Worm (Caenorhabditis elegans) whole organism, L4 larva: Measurements from ENCODE around the gene Y43F4B.10.

Source experiments
- F44E2.7 ChIP-seq: fragments of 200-800 bp; sonication (Bioruptor generic); IDR thresholded peaks from 2 replicates; pipeline ENCODE4 v2.1.2; 2022; ENCODE audit warnings: missing genetic modification characterization, missing compliant biosample characterization
- ama-1 ChIP-seq: fragments of 150-350 bp; optimal IDR thresholded peaks from 2 replicates; lab custom pipeline; 2014; ENCODE audit warnings: inconsistent platforms, mixed read lengths
- attf-4 ChIP-seq: sonication (generic microtip); optimal IDR thresholded peaks from 3 replicates; lab custom pipeline; 2017; ENCODE audit warnings: missing biosample characterization, missing genetic modification characterization
- ceh-44 ChIP-seq: fragments of 200-800 bp; sonication (Bioruptor generic); IDR thresholded peaks from 2 replicates; pipeline ENCODE4 v1.3.6; 2022; ENCODE audit warnings: missing genetic modification reagents, missing genetic modification characterization, missing compliant biosample characterization
- fkh-10 ChIP-seq: fragments of 150-350 bp; optimal IDR thresholded peaks from 2 replicates; lab custom pipeline; 2014; ENCODE audit warnings: missing biosample characterization, missing genetic modification reagents, missing genetic modification characterization
- hlh-11 ChIP-seq: fragments of 200-800 bp; sonication (Bioruptor generic); optimal IDR thresholded peaks from 2 replicates; lab custom pipeline; 2018; ENCODE audit warnings: mild to moderate bottlenecking, missing genetic modification characterization, missing compliant biosample characterization
- hlh-30 ChIP-seq: sonication (generic microtip); optimal IDR thresholded peaks from 2 replicates; lab custom pipeline; 2017; ENCODE audit warnings: antibody characterized with exemption, mild to moderate bottlenecking, missing genetic modification characterization, missing compliant biosample characterization; ENCODE audit not compliant: insufficient read depth
- lsy-2 ChIP-seq, 2 experiments: fragments of 150-350 bp in 1 of 2; sonication (generic microtip) in 1 of 2; optimal IDR thresholded peaks; 2 replicates each; lab custom pipeline; 2014 to 2017; ENCODE audit warnings: missing biosample characterization in 2 of 2, missing genetic modification characterization in 2 of 2
- mxl-3 ChIP-seq: fragments of 200-800 bp; sonication (Bioruptor generic); optimal IDR thresholded peaks from 2 replicates; lab custom pipeline; 2018; ENCODE audit warnings: mild to moderate bottlenecking, missing genetic modification characterization, missing compliant biosample characterization
- nhr-28 ChIP-seq: fragments of 150-350 bp; optimal IDR thresholded peaks from 2 replicates; lab custom pipeline; 2014; ENCODE audit warnings: missing biosample characterization, missing genetic modification characterization
- nhr-6 ChIP-seq: fragments of 150-350 bp; optimal IDR thresholded peaks from 2 replicates; lab custom pipeline; 2014; ENCODE audit warnings: missing biosample characterization, missing genetic modification characterization
- nhr-77 ChIP-seq: fragments of 150-350 bp; optimal IDR thresholded peaks from 2 replicates; lab custom pipeline; 2014; ENCODE audit warnings: missing biosample characterization, missing genetic modification characterization
- snpc-1.2 ChIP-seq: fragments of 200-800 bp; sonication (Bioruptor generic); IDR thresholded peaks from 2 replicates; pipeline ENCODE4 v1.3.6; 2022; ENCODE audit warnings: missing genetic modification reagents, missing genetic modification characterization, missing compliant biosample characterization
- ztf-11 ChIP-seq: fragments of 150-350 bp; optimal IDR thresholded peaks from 2 replicates; lab custom pipeline; 2014; ENCODE audit warnings: missing biosample characterization, missing genetic modification characterization

DNA sequence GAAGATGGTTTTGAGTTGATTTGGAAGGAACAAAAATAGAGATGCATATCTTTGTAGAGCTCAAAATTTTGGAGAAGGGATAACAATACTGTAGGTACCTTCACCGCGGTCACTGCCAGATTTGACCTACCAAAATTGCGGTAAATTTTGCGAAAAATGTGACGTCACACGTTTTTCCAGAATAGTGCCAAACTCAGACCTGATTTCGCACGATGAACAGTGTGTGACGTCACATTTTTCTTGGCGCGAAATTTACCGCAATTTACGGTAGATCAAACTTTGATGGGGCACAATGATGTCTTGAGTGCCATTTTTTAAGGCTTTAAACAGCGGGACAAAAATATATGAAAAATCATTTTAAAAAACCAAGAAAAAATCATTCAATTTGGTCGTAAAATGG, 15.0 kb downstream of the Y43F4B.10 start:
- TF ChIP-seq snpc-1.2 (GFP tag; lab: Robert Waterston, UW) (no peak), fkh-10 (GFP tag; lab: Kevin White, UChicago) (no peak), hlh-30 (tag; lab: Kevin White, UChicago) (no peak), ztf-11 (tag; lab: Kevin White, UChicago) (no peak), mxl-3 (GFP tag; lab: Kevin White, UChicago) (no peak), nhr-28 (tag; lab: Kevin White, UChicago) (no peak), F44E2.7 (GFP tag; lab: Robert Waterston, UW) (no peak), ama-1 (lab: Kevin White, UChicago) (no peak), nhr-6 (tag; lab: Kevin White, UChicago) (no peak), ceh-44 (GFP tag; lab: Robert Waterston, UW) (no peak), lsy-2 (tag; optimal IDR thresholded peaks at IDR 0.05; lab: Kevin White, UChicago) (no peak), nhr-77 (tag; lab: Kevin White, UChicago) (no peak), attf-4 (tag; lab: Kevin White, UChicago) (no peak), hlh-11 (tag; lab: Kevin White, UChicago) (no peak)
